Fruit fly (Drosophila melanogaster): Measurements from ENCODE around the gene CG13713.

Gene CG13713

dm6 chr3L:4698032-4698431 lies 631 bp downstream of the CG13713 start (continued):
- TF ChIP-seq CG8089 (GFP tag; optimal IDR thresholded peaks at IDR 0.05) (peak; percentile 75), ap (GFP tag; IDR thresholded peaks at IDR 0.05) (peak; percentile 75), gem (tag; optimal IDR thresholded peaks at IDR 0.05) (peak; percentile 88), CG8359 (GFP tag; optimal IDR thresholded peaks at IDR 0.05; ENCODE audit: borderline replicate concordance) (peak; percentile 61), CG30431 (GFP tag; optimal IDR thresholded peaks at IDR 0.05) (peak; percentile 68), CHES-1-like (GFP tag; optimal IDR thresholded peaks at IDR 0.05) (peak; percentile 82), Camta (GFP tag; optimal IDR thresholded peaks at IDR 0.05) (peak; percentile 66), CG5953 (GFP tag; IDR thresholded peaks at IDR 0.05) (peak; percentile 81), CG43689 (GFP tag; IDR thresholded peaks at IDR 0.05) (peak; percentile 83), bab2 (GFP tag; optimal IDR thresholded peaks at IDR 0.05) (peak; percentile 81), GATAe (GFP tag; conservative IDR thresholded peaks at IDR 0.05) (no peak), E2f2 (GFP tag; IDR thresholded peaks at IDR 0.05) (peak; percentile 57; the same call in 1 of the 2 replicates), cad (GFP tag; optimal IDR thresholded peaks at IDR 0.05) (no peak), CG14710 (tag; optimal IDR thresholded peaks at IDR 0.05) (peak; percentile 69), disco-r (GFP tag; optimal IDR thresholded peaks at IDR 0.05) (peak; percentile 68), CG4360 (GFP tag; IDR thresholded peaks at IDR 0.05) (peak; percentile 54; the same call in 1 of the 2 replicates), CG34376 (GFP tag; optimal IDR thresholded peaks at IDR 0.05) (peak; percentile 38), Mes4 (GFP tag; optimal IDR thresholded peaks at IDR 0.05) (peak; percentile 65), chinmo (GFP tag; IDR thresholded peaks at IDR 0.05; ENCODE audit: partially characterized antibody) (0 out of 4 replicates have a peak, but pooled peaks have one; percentile 31), CG15601 (tag; optimal IDR thresholded peaks at IDR 0.05) (peak; percentile 66), eyg (GFP tag; optimal IDR thresholded peaks at IDR 0.05) (peak; percentile 65), CG15514 (GFP tag; optimal IDR thresholded peaks at IDR 0.05) (peak; percentile 73), CG1529 (GFP tag; optimal IDR thresholded peaks at IDR 0.05) (peak; percentile 71), Aef1 (GFP tag; IDR thresholded peaks at IDR 0.05) (peak; percentile 86), CG3847 (GFP tag; IDR thresholded peaks at IDR 0.05) (peak; percentile 71), CG10209 (GFP tag; optimal IDR thresholded peaks at IDR 0.05) (peak; percentile 78), CG12744 (GFP tag; optimal IDR thresholded peaks at IDR 0.05) (peak; percentile 71), Lhr (GFP tag; optimal IDR thresholded peaks at IDR 0.05) (peak; percentile 33), mirr (GFP tag; optimal IDR thresholded peaks at IDR 0.05) (peak; percentile 59), vnd (GFP tag; IDR thresholded peaks at IDR 0.05; ENCODE audit: partially characterized antibody) (no peak), grau (tag; optimal IDR thresholded peaks at IDR 0.05) (peak; percentile 85), phol (tag; optimal IDR thresholded peaks at IDR 0.05) (peak; percentile 85), Atf3 (GFP tag; optimal IDR thresholded peaks at IDR 0.05) (peak; percentile 60), peb (GFP tag; IDR thresholded peaks at IDR 0.05) (peak; percentile 57; the same call in 1 of the 2 replicates), D (optimal IDR thresholded peaks at IDR 0.05) (no peak), D (GFP tag; optimal IDR thresholded peaks at IDR 0.05) (peak; percentile 69), da (GFP tag; optimal IDR thresholded peaks at IDR 0.05) (peak; percentile 51), CG3726 (GFP tag; IDR thresholded peaks at IDR 0.05) (peak; percentile 68), CG30403 (GFP tag; optimal IDR thresholded peaks at IDR 0.05) (peak; percentile 77), NFAT (GFP tag; IDR thresholded peaks at IDR 0.05) (peak; percentile 88), fd64A (GFP tag; optimal IDR thresholded peaks at IDR 0.05) (peak; percentile 71), vvl (GFP tag; IDR thresholded peaks at IDR 0.05) (peak; percentile 87), Mad (GFP tag; optimal IDR thresholded peaks at IDR 0.05) (peak; percentile 86), cas (GFP tag; IDR thresholded peaks at IDR 0.05) (peak; percentile 58; the same call in 1 of the 2 replicates), CG14965 (GFP tag; optimal IDR thresholded peaks at IDR 0.05; ENCODE audit: borderline replicate concordance) (peak; percentile 11), CG1233 (GFP tag; optimal IDR thresholded peaks at IDR 0.05) (peak; percentile 67), CG7786 (GFP tag; optimal IDR thresholded peaks at IDR 0.05) (peak; percentile 86), Hr51 (GFP tag; optimal IDR thresholded peaks at IDR 0.05) (peak; percentile 73 to 89), Atf-2 (GFP tag; optimal IDR thresholded peaks at IDR 0.05) (peak; percentile 71), Doc2 (GFP tag; IDR thresholded peaks at IDR 0.05) (no peak), nerfin-2 (GFP tag; IDR thresholded peaks at IDR 0.05; ENCODE audit: partially characterized antibody) (no peak)

All from whole organism, embryonic.